Fruit fly (Drosophila melanogaster) whole organism, embryonic: ENCODE measurements around the gene CG7943.

Experiments
- Aef1 ChIP-seq: fragments of 200-800 bp; sonication (Bioruptor generic); IDR thresholded peaks from 3 replicates; pipeline ENCODE4 v1.3.6; 2022; ENCODE audit warnings: missing biosample characterization, missing genetic modification characterization
- CG12155 ChIP-seq: fragments of 200-800 bp; sonication (Bioruptor generic); optimal IDR thresholded peaks from 3 replicates; lab custom pipeline; 2016; ENCODE audit warnings: missing biosample characterization, missing genetic modification characterization
- CG1233 ChIP-seq: fragments of 200-800 bp; sonication (Bioruptor generic); optimal IDR thresholded peaks from 4 replicates; lab custom pipeline; 2018; ENCODE audit warnings: missing biosample characterization, mild to moderate bottlenecking, missing genetic modification characterization
- CG12744 ChIP-seq: fragments of 200-800 bp; sonication (Bioruptor generic); optimal IDR thresholded peaks from 2 replicates; lab custom pipeline; 2016; ENCODE audit warnings: missing biosample characterization, missing genetic modification characterization
- CG12942 ChIP-seq: fragments of 200-800 bp; sonication (Bioruptor generic); optimal IDR thresholded peaks from 3 replicates; lab custom pipeline; 2016; ENCODE audit warnings: missing biosample characterization, missing genetic modification characterization
- CG13424 ChIP-seq: fragments of 200-800 bp; sonication (Bioruptor generic); optimal IDR thresholded peaks from 2 replicates; lab custom pipeline; 2019; ENCODE audit warnings: missing biosample characterization, mild to moderate bottlenecking, missing genetic modification characterization, moderate library complexity
- CG14860 ChIP-seq: fragments of 200-800 bp; sonication (Bioruptor generic); IDR thresholded peaks from 3 replicates; pipeline ENCODE4 v1.3.6; 2022; ENCODE audit warnings: missing biosample characterization, missing genetic modification characterization; ENCODE audit not compliant: partially characterized antibody
- CG15269 ChIP-seq: fragments of 200-800 bp; sonication (Bioruptor generic); optimal IDR thresholded peaks from 2 replicates; lab custom pipeline; 2018; ENCODE audit warnings: missing biosample characterization, mild to moderate bottlenecking, missing genetic modification characterization, moderate library complexity
- CG31224 ChIP-seq: fragments of 200-800 bp; sonication (Bioruptor generic); IDR thresholded peaks from 2 replicates; pipeline ENCODE4 v1.3.6; 2022; ENCODE audit warnings: missing biosample characterization, missing genetic modification characterization
- CG31388 ChIP-seq: fragments of 200-800 bp; sonication (Bioruptor generic); optimal IDR thresholded peaks from 2 replicates; lab custom pipeline; 2016; ENCODE audit warnings: missing biosample characterization, missing genetic modification characterization
- CG4424 ChIP-seq: fragments of 200-800 bp; sonication (Bioruptor generic); optimal IDR thresholded peaks from 3 replicates; lab custom pipeline; 2016; ENCODE audit warnings: missing biosample characterization, missing genetic modification characterization
- CG4617 ChIP-seq: fragments of 200-800 bp; sonication (Bioruptor generic); optimal IDR thresholded peaks from 3 replicates; lab custom pipeline; 2016; ENCODE audit warnings: missing biosample characterization, missing genetic modification characterization, borderline replicate concordance
- CG6254 ChIP-seq: fragments of 200-800 bp; sonication (Bioruptor generic); optimal IDR thresholded peaks from 3 replicates; lab custom pipeline; 2017; ENCODE audit warnings: mild to moderate bottlenecking, missing biosample characterization, missing genetic modification reagents, missing genetic modification characterization
- CG7271 ChIP-seq: fragments of 200-800 bp; sonication (Bioruptor generic); optimal IDR thresholded peaks from 2 replicates; lab custom pipeline; 2018; ENCODE audit warnings: missing biosample characterization, mild to moderate bottlenecking, missing genetic modification characterization, moderate library complexity
- CG7372 ChIP-seq: fragments of 200-800 bp; sonication (Bioruptor generic); IDR thresholded peaks from 2 replicates; pipeline ENCODE4 v1.3.6; 2022; ENCODE audit warnings: missing biosample characterization, missing genetic modification characterization
- CG7556 ChIP-seq: fragments of 200-800 bp; sonication (Bioruptor generic); optimal IDR thresholded peaks from 2 replicates; lab custom pipeline; 2017; ENCODE audit warnings: missing biosample characterization, mild to moderate bottlenecking, missing genetic modification characterization
- CG7786 ChIP-seq: fragments of 200-800 bp; sonication (Bioruptor generic); optimal IDR thresholded peaks from 2 replicates; lab custom pipeline; 2016; ENCODE audit warnings: missing biosample characterization, missing genetic modification characterization
- CG8388 ChIP-seq: fragments of 200-800 bp; sonication (Bioruptor generic); optimal IDR thresholded peaks from 2 replicates; lab custom pipeline; 2019; ENCODE audit warnings: missing biosample characterization, mild to moderate bottlenecking, missing genetic modification characterization, moderate library complexity
- CG9817 ChIP-seq: fragments of 200-800 bp; sonication (Bioruptor generic); optimal IDR thresholded peaks from 2 replicates; lab custom pipeline; 2018; ENCODE audit warnings: missing biosample characterization, mild to moderate bottlenecking, missing genetic modification characterization, moderate library complexity
- Dbx ChIP-seq: fragments of 200-800 bp; sonication (Bioruptor generic); IDR thresholded peaks from 3 replicates; pipeline ENCODE4 v1.3.6; 2022; ENCODE audit warnings: missing biosample characterization, missing genetic modification characterization
- Dfd ChIP-seq, 2 experiments: fragments of >200 bp; optimal IDR thresholded peaks; 2 replicates each; lab custom pipeline; 2017; ENCODE audit warnings: missing biosample characterization in 2 of 2, missing genetic modification characterization in 2 of 2
- HLHmδ ChIP-seq: fragments of 200-800 bp; sonication (Bioruptor generic); optimal IDR thresholded peaks from 2 replicates; lab custom pipeline; 2018; ENCODE audit warnings: missing biosample characterization, mild to moderate bottlenecking, missing genetic modification characterization, moderate library complexity
- HmgD ChIP-seq: fragments of 200-800 bp; sonication (Bioruptor generic); optimal IDR thresholded peaks from 3 replicates; lab custom pipeline; 2016; ENCODE audit warnings: missing biosample characterization, missing genetic modification characterization
- Lpt ChIP-seq: fragments of >200 bp; optimal IDR thresholded peaks from 2 replicates; lab custom pipeline; 2018; ENCODE audit warnings: missing biosample characterization, missing genetic modification characterization
- Max ChIP-seq: fragments of 200-800 bp; sonication (Bioruptor generic); optimal IDR thresholded peaks from 2 replicates; lab custom pipeline; 2016; ENCODE audit warnings: missing biosample characterization, mild to moderate bottlenecking, missing genetic modification characterization
- NFAT ChIP-seq: fragments of 200-800 bp; sonication (Bioruptor generic); IDR thresholded peaks from 2 replicates; pipeline ENCODE4 v1.3.6; 2022; ENCODE audit warnings: missing biosample characterization, missing genetic modification characterization
- PHDP ChIP-seq: fragments of 200-800 bp; sonication (Bioruptor generic); optimal IDR thresholded peaks from 3 replicates; lab custom pipeline; 2018; ENCODE audit warnings: missing biosample characterization, mild to moderate bottlenecking, missing genetic modification characterization, moderate library complexity
- Pdp1 ChIP-seq, 2 experiments: fragments of 200-800 bp; sonication (Bioruptor generic); optimal IDR thresholded peaks; 3 replicates each; lab custom pipeline; 2016; ENCODE audit warnings: missing biosample characterization in 2 of 2, missing genetic modification characterization in 2 of 2, mild to moderate bottlenecking in 1 of 2, moderate library complexity in 1 of 2
- Ptx1 ChIP-seq: fragments of 200-800 bp; sonication (Bioruptor generic); IDR thresholded peaks from 2 replicates; pipeline ENCODE4 v1.3.6; 2022; ENCODE audit warnings: missing biosample characterization, missing genetic modification characterization
- Six4 ChIP-seq: fragments of 200-800 bp; sonication (Bioruptor generic); optimal IDR thresholded peaks from 2 replicates; lab custom pipeline; 2016; ENCODE audit warnings: missing biosample characterization, missing genetic modification characterization
- Xbp1 ChIP-seq: fragments of 200-800 bp; sonication (Bioruptor generic); optimal IDR thresholded peaks from 3 replicates; lab custom pipeline; 2016; ENCODE audit warnings: missing biosample characterization, mild to moderate bottlenecking, missing genetic modification characterization
- abd-A ChIP-seq: fragments of 200-800 bp; sonication (Bioruptor generic); optimal IDR thresholded peaks from 3 replicates; lab custom pipeline; 2019; ENCODE audit warnings: missing biosample characterization, mild to moderate bottlenecking, missing genetic modification characterization, moderate library complexity
- bbx ChIP-seq: fragments of 200-800 bp; sonication (Bioruptor generic); IDR thresholded peaks from 2 replicates; pipeline ENCODE4 v1.3.6; 2022; ENCODE audit warnings: missing biosample characterization, missing genetic modification characterization; ENCODE audit not compliant: partially characterized antibody
- ci ChIP-seq: fragments of 200-800 bp; sonication (Bioruptor generic); IDR thresholded peaks from 3 replicates; pipeline ENCODE4 v1.3.6; 2022; ENCODE audit warnings: missing biosample characterization, missing genetic modification characterization
- crc ChIP-seq: fragments of 200-800 bp; sonication (Bioruptor generic); optimal IDR thresholded peaks from 2 replicates; lab custom pipeline; 2016; ENCODE audit warnings: missing biosample characterization, missing genetic modification characterization
- fd64A ChIP-seq: fragments of 200-800 bp; sonication (Bioruptor generic); optimal IDR thresholded peaks from 3 replicates; lab custom pipeline; 2018; ENCODE audit warnings: missing biosample characterization, mild to moderate bottlenecking, missing genetic modification characterization
- gce ChIP-seq: fragments of 200-800 bp; sonication (Bioruptor generic); IDR thresholded peaks from 3 replicates; pipeline ENCODE4 v1.3.6; 2022; ENCODE audit warnings: missing biosample characterization, missing genetic modification characterization
- gfzf ChIP-seq: fragments of 200-800 bp; sonication (Bioruptor generic); optimal IDR thresholded peaks from 2 replicates; lab custom pipeline; 2016; ENCODE audit warnings: missing biosample characterization, mild to moderate bottlenecking, missing genetic modification characterization, moderate library complexity
- gro ChIP-seq: fragments of 200-800 bp; sonication (Bioruptor generic); optimal IDR thresholded peaks from 2 replicates; lab custom pipeline; 2016; ENCODE audit warnings: missing biosample characterization, missing genetic modification characterization
- ham ChIP-seq: fragments of 200-800 bp; sonication (Bioruptor generic); IDR thresholded peaks from 2 replicates; pipeline ENCODE4 v1.3.6; 2022; ENCODE audit warnings: missing biosample characterization, missing genetic modification characterization
- jing ChIP-seq: fragments of 200-800 bp; sonication (Bioruptor generic); optimal IDR thresholded peaks from 2 replicates; lab custom pipeline; 2018; ENCODE audit warnings: missing biosample characterization, mild to moderate bottlenecking, missing genetic modification characterization
- lbe ChIP-seq: fragments of 200-800 bp; sonication (Bioruptor generic); optimal IDR thresholded peaks from 2 replicates; lab custom pipeline; 2016; ENCODE audit warnings: missing biosample characterization, mild to moderate bottlenecking, missing genetic modification characterization
- odd ChIP-seq: fragments of 200-800 bp; sonication (Bioruptor generic); optimal IDR thresholded peaks from 2 replicates; lab custom pipeline; 2017; ENCODE audit warnings: missing biosample characterization, mild to moderate bottlenecking, missing genetic modification characterization
- peb ChIP-seq: fragments of 200-800 bp; sonication (Bioruptor generic); IDR thresholded peaks from 2 replicates; pipeline ENCODE4 v1.3.6; 2022; ENCODE audit warnings: missing biosample characterization, missing genetic modification characterization
- scrt ChIP-seq: fragments of 200-800 bp; sonication (Bioruptor generic); optimal IDR thresholded peaks from 2 replicates; lab custom pipeline; 2018; ENCODE audit warnings: missing biosample characterization, mild to moderate bottlenecking, missing genetic modification characterization, moderate library complexity
- sens-2 ChIP-seq: fragments of 200-800 bp; sonication (Bioruptor generic); IDR thresholded peaks from 2 replicates; pipeline ENCODE4 v1.3.6; 2022; ENCODE audit warnings: missing biosample characterization, missing genetic modification characterization
- slbo ChIP-seq: fragments of 200-800 bp; sonication (Bioruptor generic); IDR thresholded peaks from 2 replicates; pipeline ENCODE4 v1.3.6; 2022; ENCODE audit warnings: missing biosample characterization, missing genetic modification characterization
- sr ChIP-seq: fragments of 200-800 bp; sonication (Bioruptor generic); IDR thresholded peaks from 3 replicates; pipeline ENCODE4 v1.3.6; 2022; ENCODE audit warnings: missing biosample characterization, missing genetic modification characterization
- tio ChIP-seq: fragments of 200-800 bp; sonication (Bioruptor generic); optimal IDR thresholded peaks from 2 replicates; lab custom pipeline; 2017; ENCODE audit warnings: missing biosample characterization, missing genetic modification characterization, inconsistent platforms
- twi ChIP-seq: fragments of 200-800 bp; optimal IDR thresholded peaks from 2 replicates; lab custom pipeline; 2019; ENCODE audit warnings: missing biosample characterization, mild to moderate bottlenecking, missing genetic modification characterization, moderate library complexity
- zfh1 ChIP-seq: fragments of 200-800 bp; sonication (Bioruptor generic); IDR thresholded peaks from 3 replicates; pipeline ENCODE4 v1.3.6; 2022; ENCODE audit warnings: missing biosample characterization, missing genetic modification characterization

Gene CG7943

dm6 chr3R:30061154-30061482, 14.8 kb downstream of the CG7943 start (continued):
- TF ChIP-seq slbo (GFP tag; lab: Robert Waterston, UW) (peak; percentile 79), fd64A (GFP tag; lab: Kevin White, UChicago) (peak; percentile 84), CG1233 (peak; percentile 83), CG4617 (GFP tag; lab: Kevin White, UChicago) (peak; percentile 24), sr (GFP tag; lab: Robert Waterston, UW) (peak; percentile 83; the same call in 2 of the 3 replicates), HmgD (GFP tag; lab: Kevin White, UChicago) (peak; percentile 58), twi (tag; lab: Kevin White, UChicago) (no peak), peb (GFP tag; lab: Robert Waterston, UW) (peak; percentile 87), jing (GFP tag; lab: Kevin White, UChicago) (peak; percentile 59), PHDP (tag; lab: Kevin White, UChicago) (peak; percentile 62), zfh1 (GFP tag; lab: Robert Waterston, UW) (peak; percentile 96), Aef1 (peak; percentile 92), bbx (GFP tag; lab: Robert Waterston, UW) (no peak), tio (GFP tag; lab: Kevin White, UChicago) (peak; percentile 69), odd (peak; percentile 2), CG14860 (GFP tag; lab: Robert Waterston, UW) (no peak), Pdp1 (GFP tag; optimal IDR thresholded peaks at IDR 0.05; lab: Kevin White, UChicago) (peak; percentile 87 to 89), CG12942 (peak; percentile 44), CG12155 (GFP tag; lab: Kevin White, UChicago) (peak; percentile 52), Dfd (GFP tag; optimal IDR thresholded peaks at IDR 0.05; lab: Kevin White, UChicago) (no peak), abd-A (peak; percentile 60), crc (peak; percentile 82), ham (GFP tag; lab: Robert Waterston, UW) (0 out of 2 replicates have a peak, but pooled peaks have one; percentile 43), gro (peak; percentile 1), ci (GFP tag; lab: Robert Waterston, UW) (peak; percentile 97), scrt (GFP tag; lab: Kevin White, UChicago) (peak; percentile 82), CG7372 (GFP tag; lab: Robert Waterston, UW) (peak; percentile 76), Xbp1 (GFP tag; lab: Kevin White, UChicago) (peak; percentile 79), CG7271 (peak; percentile 41), sens-2 (GFP tag; lab: Robert Waterston, UW) (peak; percentile 89), Dbx (GFP tag; lab: Robert Waterston, UW) (peak; percentile 64; the same call in 1 of the 3 replicates), CG31388 (GFP tag; lab: Kevin White, UChicago) (peak; percentile 59), Lpt (GFP tag; lab: Kevin White, UChicago) (no peak), Six4 (GFP tag; lab: Kevin White, UChicago) (peak; percentile 94), HLHmδ (GFP tag; lab: Kevin White, UChicago) (no peak), CG31224 (GFP tag; lab: Robert Waterston, UW) (peak; percentile 71), Ptx1 (peak; percentile 94), CG9817 (tag; lab: Kevin White, UChicago) (peak; percentile 79), gfzf (no peak), NFAT (peak; percentile 74), CG13424 (tag; lab: Kevin White, UChicago) (peak; percentile 79), gce (GFP tag; lab: Robert Waterston, UW) (peak; percentile 83), CG15269 (tag; lab: Kevin White, UChicago) (peak; percentile 78), CG6254 (GFP tag; lab: Kevin White, UChicago) (peak; percentile 86), Max (GFP tag; lab: Kevin White, UChicago) (peak; percentile 85), CG4424 (GFP tag; lab: Kevin White, UChicago) (peak; percentile 93), lbe (GFP tag; lab: Kevin White, UChicago) (peak; percentile 87), CG7786 (peak; percentile 60), CG12744 (peak; percentile 50), CG7556 (GFP tag; lab: Kevin White, UChicago) (peak; percentile 81), CG8388 (GFP tag; lab: Kevin White, UChicago) (peak; percentile 91)
